Fruit fly (Drosophila melanogaster): ENCODE measurements around the gene santa-maria.
A peak's percentile ranks its signal among the peaks of the same experiment; 100 is the strongest.

Gene santa-maria

dm6 chr2L:7396962-7397361, 54.1 kb downstream of the santa-maria start (continued):
- TF ChIP-seq HmgZ (tag; optimal IDR thresholded peaks at IDR 0.05): peak; percentile 47
- peak; percentile 60 for TF ChIP-seq Side (GFP tag; optimal IDR thresholded peaks at IDR 0.05)
- TF ChIP-seq CG9932 (GFP tag; IDR thresholded peaks at IDR 0.05): peak; percentile 60
- no peak for TF ChIP-seq CHES-1-like (GFP tag; optimal IDR thresholded peaks at IDR 0.05)
- TF ChIP-seq CG17802 (tag; optimal IDR thresholded peaks at IDR 0.05): peak; percentile 26
- peak; percentile 35 for TF ChIP-seq CG13775 (GFP tag; optimal IDR thresholded peaks at IDR 0.05)
- peak; percentile 29 for TF ChIP-seq CG6854 (GFP tag; optimal IDR thresholded peaks at IDR 0.05)
- no peak for TF ChIP-seq CTCF (GFP tag; optimal IDR thresholded peaks at IDR 0.05)
- no peak for TF ChIP-seq ab (GFP tag; optimal IDR thresholded peaks at IDR 0.05)
- TF ChIP-seq Dad (GFP tag; optimal IDR thresholded peaks at IDR 0.05): peak; percentile 3
- TF ChIP-seq Aef1 (GFP tag; IDR thresholded peaks at IDR 0.05): peak; percentile 57; the same call in 2 of the 3 replicates
- peak; percentile 58 for TF ChIP-seq D19A (tag; optimal IDR thresholded peaks at IDR 0.05)
- peak; percentile 68 for TF ChIP-seq Blimp-1 (GFP tag; optimal IDR thresholded peaks at IDR 0.05)
- TF ChIP-seq CG32767 (GFP tag; IDR thresholded peaks at IDR 0.05): peak; percentile 63; the same call in 1 of the 2 replicates
- TF ChIP-seq amos (GFP tag; IDR thresholded peaks at IDR 0.05; ENCODE audit: partially characterized antibody): no peak
- TF ChIP-seq CG13894 (tag; optimal IDR thresholded peaks at IDR 0.05): peak; percentile 40
- TF ChIP-seq NfI (GFP tag; optimal IDR thresholded peaks at IDR 0.05): peak; percentile 46
- no peak for TF ChIP-seq dan (GFP tag; IDR thresholded peaks at IDR 0.05)
- TF ChIP-seq dm (GFP tag; optimal IDR thresholded peaks at IDR 0.05): no peak
- peak; percentile 82 for TF ChIP-seq dmrt99B (tag; optimal IDR thresholded peaks at IDR 0.05)
- no peak for TF ChIP-seq dati (GFP tag; IDR thresholded peaks at IDR 0.05)
- TF ChIP-seq CG14050 (GFP tag; IDR thresholded peaks at IDR 0.05): peak; percentile 60; the same call in 2 of the 3 replicates
- peak; percentile 30; the same call in 1 of the 3 replicates for TF ChIP-seq C15 (GFP tag; IDR thresholded peaks at IDR 0.05)
- TF ChIP-seq fd64A (GFP tag; optimal IDR thresholded peaks at IDR 0.05): no peak
- TF ChIP-seq CG17385 (GFP tag; optimal IDR thresholded peaks at IDR 0.05): peak; percentile 59
- TF ChIP-seq CG4707 (GFP tag; optimal IDR thresholded peaks at IDR 0.05): no peak
- peak; percentile 29 for TF ChIP-seq en (GFP tag; optimal IDR thresholded peaks at IDR 0.05)
- TF ChIP-seq scrt (GFP tag; optimal IDR thresholded peaks at IDR 0.05): peak; percentile 48
- no peak for TF ChIP-seq HLH4C (GFP tag; IDR thresholded peaks at IDR 0.05; ENCODE audit: partially characterized antibody)
- TF ChIP-seq Abd-B (GFP tag; optimal IDR thresholded peaks at IDR 0.05): peak; percentile 73
- TF ChIP-seq crp (GFP tag; optimal IDR thresholded peaks at IDR 0.05): no peak
- TF ChIP-seq CG7271 (tag; optimal IDR thresholded peaks at IDR 0.05): no peak
- peak; percentile 23 for TF ChIP-seq NK7.1 (GFP tag; optimal IDR thresholded peaks at IDR 0.05)
- no peak for TF ChIP-seq CG16863 (GFP tag; optimal IDR thresholded peaks at IDR 0.05)
- TF ChIP-seq gsb (GFP tag; IDR thresholded peaks at IDR 0.05): peak; percentile 82
- TF ChIP-seq CG18011 (GFP tag; optimal IDR thresholded peaks at IDR 0.05): peak; percentile 22
- TF ChIP-seq jumu (GFP tag; optimal IDR thresholded peaks at IDR 0.05): peak; percentile 48
- TF ChIP-seq sc (optimal IDR thresholded peaks at IDR 0.05): no peak
- TF ChIP-seq sc (GFP tag; optimal IDR thresholded peaks at IDR 0.05): peak; percentile 6
- peak; percentile 31 for TF ChIP-seq CG8944 (GFP tag; optimal IDR thresholded peaks at IDR 0.05)
- TF ChIP-seq CG10979 (tag; optimal IDR thresholded peaks at IDR 0.05): peak; percentile 58
- peak; percentile 56 for TF ChIP-seq CG17612 (GFP tag; IDR thresholded peaks at IDR 0.05)
- TF ChIP-seq Spps (tag; optimal IDR thresholded peaks at IDR 0.05): no peak
- no peak for TF ChIP-seq Dip2 (GFP tag; IDR thresholded peaks at IDR 0.05)
- no peak for TF ChIP-seq sug (tag; optimal IDR thresholded peaks at IDR 0.05)
- TF ChIP-seq CG14710 (tag; optimal IDR thresholded peaks at IDR 0.05): peak; percentile 17
- peak; percentile 73 for TF ChIP-seq Rx (GFP tag; IDR thresholded peaks at IDR 0.05)
- peak; percentile 3 for TF ChIP-seq bab2 (GFP tag; optimal IDR thresholded peaks at IDR 0.05)
- no peak for TF ChIP-seq usp (GFP tag; optimal IDR thresholded peaks at IDR 0.05)
- no peak for TF ChIP-seq CG14860 (GFP tag; IDR thresholded peaks at IDR 0.05; ENCODE audit: partially characterized antibody)
- TF ChIP-seq CG4730 (GFP tag; IDR thresholded peaks at IDR 0.05): peak; percentile 76
- 0 out of 2 replicates have a peak, but pooled peaks have one; percentile 41 for TF ChIP-seq Oaz (GFP tag; IDR thresholded peaks at IDR 0.05)
